Fruit fly (Drosophila melanogaster) whole organism, embryonic: ENCODE results near the gene SNRPG.

Experiments
- Ada2b ChIP-seq: fragments of 200-800 bp; sonication (Bioruptor generic); IDR thresholded peaks from 2 replicates; pipeline ENCODE4 v1.3.6; 2022; ENCODE audit warnings: missing biosample characterization, missing genetic modification characterization
- CG10274 ChIP-seq: fragments of 200-800 bp; sonication (Bioruptor generic); optimal IDR thresholded peaks from 3 replicates; lab custom pipeline; 2017; ENCODE audit warnings: missing biosample characterization, mild to moderate bottlenecking, missing genetic modification characterization
- CG12391 ChIP-seq: fragments of 200-800 bp; sonication (Bioruptor generic); optimal IDR thresholded peaks from 3 replicates; lab custom pipeline; 2018; ENCODE audit warnings: missing biosample characterization, mild to moderate bottlenecking, missing genetic modification characterization, moderate library complexity
- CG15269 ChIP-seq: fragments of 200-800 bp; sonication (Bioruptor generic); optimal IDR thresholded peaks from 2 replicates; lab custom pipeline; 2018; ENCODE audit warnings: missing biosample characterization, mild to moderate bottlenecking, missing genetic modification characterization, moderate library complexity
- CG1602 ChIP-seq: fragments of 200-800 bp; sonication (Bioruptor generic); optimal IDR thresholded peaks from 3 replicates; lab custom pipeline; 2016; ENCODE audit warnings: missing biosample characterization, missing genetic modification characterization
- CG17361 ChIP-seq: fragments of 200-800 bp; sonication (Bioruptor generic); IDR thresholded peaks from 3 replicates; pipeline ENCODE4 v1.3.6; 2022; ENCODE audit warnings: missing biosample characterization, missing genetic modification characterization
- CG18599 ChIP-seq: fragments of 200-800 bp; sonication (Bioruptor generic); optimal IDR thresholded peaks from 3 replicates; lab custom pipeline; 2017; ENCODE audit warnings: missing biosample characterization, missing genetic modification characterization, mild to moderate bottlenecking, moderate library complexity, missing genetic modification reagents
- CG2712 ChIP-seq: fragments of 200-800 bp; optimal IDR thresholded peaks from 3 replicates; lab custom pipeline; 2019; ENCODE audit warnings: missing biosample characterization, mild to moderate bottlenecking, missing genetic modification characterization, moderate library complexity
- CG32772 ChIP-seq: fragments of 200-800 bp; sonication (Bioruptor generic); IDR thresholded peaks from 2 replicates; pipeline ENCODE4 v1.3.6; 2022; ENCODE audit warnings: missing biosample characterization, missing genetic modification characterization
- CG3281 ChIP-seq: fragments of 200-800 bp; sonication (Bioruptor generic); optimal IDR thresholded peaks from 3 replicates; lab custom pipeline; 2017; ENCODE audit warnings: missing biosample characterization, mild to moderate bottlenecking, missing genetic modification characterization
- CG8478 ChIP-seq: fragments of >200 bp; optimal IDR thresholded peaks from 2 replicates; lab custom pipeline; 2018
- CG9817 ChIP-seq: fragments of 200-800 bp; sonication (Bioruptor generic); optimal IDR thresholded peaks from 2 replicates; lab custom pipeline; 2018; ENCODE audit warnings: missing biosample characterization, mild to moderate bottlenecking, missing genetic modification characterization, moderate library complexity
- CHES-1-like ChIP-seq: fragments of 200-800 bp; sonication (Bioruptor generic); optimal IDR thresholded peaks from 2 replicates; lab custom pipeline; 2016; ENCODE audit warnings: missing biosample characterization, missing genetic modification characterization
- CoRest ChIP-seq: fragments of 200-800 bp; sonication (Bioruptor generic); optimal IDR thresholded peaks from 3 replicates; lab custom pipeline; 2018; ENCODE audit warnings: missing biosample characterization, mild to moderate bottlenecking, missing genetic modification characterization, moderate library complexity
- Dip3 ChIP-seq: fragments of 200-800 bp; sonication (Bioruptor generic); optimal IDR thresholded peaks from 3 replicates; lab custom pipeline; 2016; ENCODE audit warnings: missing biosample characterization, missing genetic modification characterization
- Eip74EF ChIP-seq, 2 experiments: fragments of 200-800 bp in 1 of 2; fragments of >200 bp in 1 of 2; sonication (Bioruptor generic) in 1 of 2; optimal IDR thresholded peaks; 2 replicates each; lab custom pipeline; 2017 to 2019; ENCODE audit warnings: missing biosample characterization in 2 of 2, missing genetic modification characterization in 2 of 2, mild to moderate bottlenecking in 1 of 2, moderate library complexity in 1 of 2
- HLH54F ChIP-seq: fragments of 200-800 bp; sonication (Bioruptor generic); optimal IDR thresholded peaks from 3 replicates; lab custom pipeline; 2016; ENCODE audit warnings: missing biosample characterization, missing genetic modification characterization
- Hand ChIP-seq: fragments of 200-800 bp; sonication (Bioruptor generic); optimal IDR thresholded peaks from 2 replicates; lab custom pipeline; 2017; ENCODE audit warnings: mild to moderate bottlenecking, missing biosample characterization, missing genetic modification reagents, missing genetic modification characterization
- Hmr ChIP-seq: fragments of 200-800 bp; sonication (Bioruptor generic); optimal IDR thresholded peaks from 3 replicates; lab custom pipeline; 2017; ENCODE audit warnings: mild to moderate bottlenecking, missing biosample characterization, missing genetic modification reagents, missing genetic modification characterization
- Med ChIP-seq: fragments of 200-800 bp; sonication (Bioruptor generic); peaks from one replicate; lab custom pipeline; 2016; ENCODE audit warnings: missing biosample characterization, missing genetic modification characterization, mild to moderate bottlenecking, inconsistent platforms, moderate library complexity
- Meics ChIP-seq: fragments of 200-800 bp; sonication (Bioruptor generic); optimal IDR thresholded peaks from 2 replicates; lab custom pipeline; 2017; ENCODE audit warnings: missing biosample characterization, mild to moderate bottlenecking, missing genetic modification characterization
- Rfx ChIP-seq: fragments of 200-800 bp; sonication (Bioruptor generic); IDR thresholded peaks from 2 replicates; pipeline ENCODE4 v1.3.6; 2022; ENCODE audit warnings: missing biosample characterization, missing genetic modification characterization
- Sox102F ChIP-seq: fragments of 200-800 bp; sonication (Bioruptor generic); optimal IDR thresholded peaks from 2 replicates; lab custom pipeline; 2018; ENCODE audit warnings: missing biosample characterization, mild to moderate bottlenecking, missing genetic modification characterization, moderate library complexity
- Ssrp ChIP-seq: fragments of 200-800 bp; sonication (Bioruptor generic); optimal IDR thresholded peaks from 2 replicates; lab custom pipeline; 2018; ENCODE audit warnings: missing biosample characterization, mild to moderate bottlenecking, missing genetic modification characterization, moderate library complexity
- az2 ChIP-seq: fragments of 200-800 bp; sonication (Bioruptor generic); optimal IDR thresholded peaks from 3 replicates; lab custom pipeline; 2016; ENCODE audit warnings: missing biosample characterization, missing genetic modification characterization
- btn ChIP-seq: fragments of 200-800 bp; sonication (Bioruptor generic); optimal IDR thresholded peaks from 2 replicates; lab custom pipeline; 2016; ENCODE audit warnings: missing biosample characterization, missing genetic modification characterization
- dpn ChIP-seq, 2 experiments: fragments of 200-800 bp; sonication (Bioruptor generic); optimal IDR thresholded peaks; 3 replicates each; lab custom pipeline; 2016; ENCODE audit warnings: missing biosample characterization in 2 of 2, missing genetic modification characterization in 2 of 2
- dysf ChIP-seq: fragments of 200-800 bp; sonication (Bioruptor generic); IDR thresholded peaks from 3 replicates; pipeline ENCODE4 v1.3.6; 2022; ENCODE audit warnings: missing biosample characterization, missing genetic modification characterization
- ewg ChIP-seq: fragments of 200-800 bp; sonication (Bioruptor generic); optimal IDR thresholded peaks from 3 replicates; lab custom pipeline; 2017; ENCODE audit warnings: mild to moderate bottlenecking, missing biosample characterization, missing genetic modification reagents, missing genetic modification characterization
- gem ChIP-seq: fragments of 200-800 bp; sonication (Bioruptor generic); optimal IDR thresholded peaks from 2 replicates; lab custom pipeline; 2019; ENCODE audit warnings: missing biosample characterization, mild to moderate bottlenecking, missing genetic modification characterization, moderate library complexity
- grau ChIP-seq: fragments of 200-800 bp; optimal IDR thresholded peaks from 3 replicates; lab custom pipeline; 2019; ENCODE audit warnings: missing biosample characterization, mild to moderate bottlenecking, missing genetic modification characterization, moderate library complexity
- jigr1 ChIP-seq: fragments of 200-800 bp; sonication (Bioruptor generic); IDR thresholded peaks from 3 replicates; pipeline ENCODE4 v1.3.6; 2022; ENCODE audit warnings: missing biosample characterization, missing genetic modification characterization
- ken ChIP-seq: fragments of 200-800 bp; sonication (Bioruptor generic); IDR thresholded peaks from 3 replicates; pipeline ENCODE4 v1.3.6; 2022; ENCODE audit warnings: missing biosample characterization, missing genetic modification characterization
- knrl ChIP-seq: fragments of 200-800 bp; sonication (Bioruptor generic); IDR thresholded peaks from 3 replicates; pipeline ENCODE4 v1.3.6; 2022; ENCODE audit warnings: missing biosample characterization, missing genetic modification characterization; ENCODE audit not compliant: partially characterized antibody
- lmd ChIP-seq: fragments of 200-800 bp; sonication (Bioruptor generic); IDR thresholded peaks from 2 replicates; pipeline ENCODE4 v1.3.6; 2022; ENCODE audit warnings: missing biosample characterization, missing genetic modification characterization
- pan ChIP-seq, 4 experiments: fragments of >200 bp in 3 of 4; fragments of 200-800 bp in 1 of 4; sonication (Bioruptor generic) in 1 of 4; optimal IDR thresholded peaks in 3 of 4; IDR thresholded peaks in 1 of 4; 2 replicates each; pipeline versions ENCODE4 v1.3.6 to Lab custom; 2017 to 2022; ENCODE audit warnings: missing biosample characterization in 2 of 4, missing genetic modification characterization in 2 of 4, mixed read lengths in 1 of 4
- phol ChIP-seq: fragments of 200-800 bp; sonication (Bioruptor generic); optimal IDR thresholded peaks from 3 replicates; lab custom pipeline; 2018; ENCODE audit warnings: missing biosample characterization, mild to moderate bottlenecking, missing genetic modification characterization, moderate library complexity
- pnt ChIP-seq: fragments of 200-800 bp; sonication (Bioruptor generic); optimal IDR thresholded peaks from 3 replicates; lab custom pipeline; 2016; ENCODE audit warnings: missing biosample characterization, missing genetic modification characterization
- pzg ChIP-seq: fragments of 200-800 bp; sonication (Bioruptor generic); optimal IDR thresholded peaks from 3 replicates; lab custom pipeline; 2018; ENCODE audit warnings: missing biosample characterization, mild to moderate bottlenecking, missing genetic modification characterization, moderate library complexity
- row ChIP-seq: fragments of 200-800 bp; sonication (Bioruptor generic); IDR thresholded peaks from 3 replicates; pipeline ENCODE4 v1.3.6; 2022; ENCODE audit warnings: missing biosample characterization, missing genetic modification characterization
- sd ChIP-seq: fragments of 200-800 bp; sonication (Bioruptor generic); optimal IDR thresholded peaks from 3 replicates; lab custom pipeline; 2018; ENCODE audit warnings: missing biosample characterization, mild to moderate bottlenecking, missing genetic modification characterization, moderate library complexity
- shn ChIP-seq: fragments of 200-800 bp; sonication (Bioruptor generic); optimal IDR thresholded peaks from 3 replicates; lab custom pipeline; 2016; ENCODE audit warnings: missing biosample characterization, missing genetic modification characterization
- sob ChIP-seq: fragments of 200-800 bp; sonication (Bioruptor generic); IDR thresholded peaks from 2 replicates; pipeline ENCODE4 v1.3.6; 2022; ENCODE audit warnings: missing biosample characterization, missing genetic modification characterization
- tgo ChIP-seq: fragments of 200-800 bp; sonication (Bioruptor generic); IDR thresholded peaks from 3 replicates; pipeline ENCODE4 v1.3.6; 2022; ENCODE audit warnings: missing biosample characterization, missing genetic modification characterization
- unpg ChIP-seq: fragments of 200-800 bp; sonication (Bioruptor generic); optimal IDR thresholded peaks from 3 replicates; lab custom pipeline; 2018; ENCODE audit warnings: missing biosample characterization, mild to moderate bottlenecking, missing genetic modification characterization, moderate library complexity
- z ChIP-seq: fragments of 200-800 bp; sonication (Bioruptor generic); IDR thresholded peaks from 3 replicates; pipeline ENCODE4 v1.3.6; 2022; ENCODE audit warnings: missing biosample characterization, missing genetic modification characterization
- zfh2 ChIP-seq: fragments of 200-800 bp; sonication (Bioruptor generic); optimal IDR thresholded peaks from 2 replicates; lab custom pipeline; 2016; ENCODE audit warnings: missing biosample characterization, missing genetic modification characterization

The SNRPG gene

dm6 chrX:16670691-16671481, 30.7 kb upstream of the SNRPG start:
- TF ChIP-seq Ada2b (GFP tag; lab: Robert Waterston, UW): 0 out of 2 replicates have a peak, but pooled peaks have one; percentile 25
- peak; percentile 22 for TF ChIP-seq CG9817 (tag; lab: Kevin White, UChicago)
- TF ChIP-seq HLH54F: no peak
- TF ChIP-seq CG32772 (GFP tag; lab: Robert Waterston, UW): no peak
- TF ChIP-seq Rfx (GFP tag; lab: Robert Waterston, UW): peak; percentile 54; the same call in 1 of the 2 replicates
- TF ChIP-seq tgo (GFP tag; lab: Robert Waterston, UW): 0 out of 3 replicates have a peak, but pooled peaks have one; percentile 13
- peak; percentile 49; the same call in 1 of the 2 replicates for TF ChIP-seq lmd
- peak; percentile 3 for TF ChIP-seq shn (GFP tag; lab: Kevin White, UChicago)
- 0 out of 3 replicates have a peak, but pooled peaks have one; percentile 36 for TF ChIP-seq dysf (GFP tag; lab: Robert Waterston, UW)
- peak in 1 of 2 experiments; percentile 48 for TF ChIP-seq dpn (GFP tag; optimal IDR thresholded peaks at IDR 0.05; lab: Kevin White, UChicago)
- peak; percentile 65 for TF ChIP-seq gem (tag; lab: Kevin White, UChicago)
- no peak for TF ChIP-seq btn (GFP tag; lab: Kevin White, UChicago)
- peak; percentile 4 for TF ChIP-seq az2 (GFP tag; lab: Kevin White, UChicago)
- peak; percentile 21 for TF ChIP-seq unpg (GFP tag; lab: Kevin White, UChicago)
- TF ChIP-seq sob (GFP tag; lab: Robert Waterston, UW): 0 out of 2 replicates have a peak, but pooled peaks have one; percentile 6
- TF ChIP-seq knrl: no peak
- no peak for TF ChIP-seq pan (optimal IDR thresholded peaks at IDR 0.05; lab: Kevin White, UChicago)
- TF ChIP-seq pan (GFP tag; optimal IDR thresholded peaks at IDR 0.05 in 1 of 2, IDR thresholded peaks at IDR 0.05 in 1 of 2): peak in 1 of 2 experiments; percentile 39
- peak; percentile 17 for TF ChIP-seq Ssrp (tag; lab: Kevin White, UChicago)
- TF ChIP-seq row: peak; percentile 66
- no peak for TF ChIP-seq CG10274 (GFP tag; lab: Kevin White, UChicago)
- no peak for TF ChIP-seq CG17361 (GFP tag; lab: Robert Waterston, UW)
- peak; percentile 3 for TF ChIP-seq CG2712 (tag; lab: Kevin White, UChicago)
- peak; percentile 89 for TF ChIP-seq grau
- peak; percentile 25 for TF ChIP-seq CoRest (tag; lab: Kevin White, UChicago)
- TF ChIP-seq CHES-1-like: peak; percentile 8
- TF ChIP-seq z (GFP tag; lab: Robert Waterston, UW): peak; percentile 48; the same call in 1 of the 3 replicates
- TF ChIP-seq Meics (GFP tag; lab: Kevin White, UChicago): peak; percentile 36
- no peak for TF ChIP-seq CG1602 (GFP tag; lab: Kevin White, UChicago)
- peak; percentile 47 for TF ChIP-seq Sox102F (GFP tag; lab: Kevin White, UChicago)
- peak; percentile 38 for TF ChIP-seq zfh2 (GFP tag; lab: Kevin White, UChicago)
- TF ChIP-seq CG8478 (lab: Kevin White, UChicago): no peak
- TF ChIP-seq CG3281 (GFP tag; lab: Kevin White, UChicago): peak; percentile 45
- TF ChIP-seq Hand (GFP tag; lab: Kevin White, UChicago): peak; percentile 10
- TF ChIP-seq phol (tag; lab: Kevin White, UChicago): peak; percentile 1
- TF ChIP-seq pzg (GFP tag; lab: Kevin White, UChicago): no peak
- peak; percentile 55 for TF ChIP-seq CG15269 (tag; lab: Kevin White, UChicago)
- peak; percentile 50 for TF ChIP-seq CG18599 (GFP tag; lab: Kevin White, UChicago)
- TF ChIP-seq sd (tag; lab: Kevin White, UChicago): peak; percentile 4
- peak; percentile 8 for TF ChIP-seq Dip3
- TF ChIP-seq Med (GFP tag; lab: Kevin White, UChicago): peak; percentile 87
- peak; percentile 20 for TF ChIP-seq CG12391 (tag; lab: Kevin White, UChicago)
- TF ChIP-seq jigr1: no peak
- TF ChIP-seq pnt: no peak
- TF ChIP-seq Eip74EF (GFP tag; optimal IDR thresholded peaks at IDR 0.05; lab: Kevin White, UChicago): peak in 1 of 2 experiments; percentile 10
- peak; percentile 21 for TF ChIP-seq ewg (GFP tag; lab: Kevin White, UChicago)
- TF ChIP-seq Hmr (GFP tag; lab: Kevin White, UChicago): peak; percentile 21
- TF ChIP-seq ken (GFP tag; lab: Robert Waterston, UW): 0 out of 3 replicates have a peak, but pooled peaks have one; percentile 10
